Worm (Caenorhabditis elegans) whole organism, L2 larva: ENCODE measurements around the gene gldc-1.

Source experiments
- C34F6.9 ChIP-seq: fragments of 150-350 bp; optimal IDR thresholded peaks from 2 replicates; lab custom pipeline; 2014; ENCODE audit warnings: missing biosample characterization, missing genetic modification characterization
- F13H6.1 ChIP-seq: sonication (generic microtip); optimal IDR thresholded peaks from 2 replicates; lab custom pipeline; 2016; ENCODE audit warnings: missing genetic modification characterization, missing compliant biosample characterization
- Y55F3AM.14 ChIP-seq: fragments of 200-800 bp; sonication (Bioruptor generic); optimal IDR thresholded peaks from 2 replicates; lab custom pipeline; 2018; ENCODE audit warnings: mild to moderate bottlenecking, missing genetic modification characterization, missing compliant biosample characterization
- ZK546.5 ChIP-seq: sonication (generic microtip); optimal IDR thresholded peaks from 2 replicates; lab custom pipeline; 2017; ENCODE audit warnings: missing biosample characterization, missing genetic modification characterization
- alr-1 ChIP-seq: fragments of 150-350 bp; optimal IDR thresholded peaks from 2 replicates; lab custom pipeline; 2014; ENCODE audit warnings: missing biosample characterization, missing genetic modification characterization
- aly-2 ChIP-seq: fragments of 150-350 bp; optimal IDR thresholded peaks from 2 replicates; lab custom pipeline; 2014; ENCODE audit warnings: missing biosample characterization, missing genetic modification characterization
- blmp-1 ChIP-seq: sonication (generic microtip); optimal IDR thresholded peaks from 2 replicates; lab custom pipeline; 2017; ENCODE audit warnings: missing genetic modification characterization, mild to moderate bottlenecking, missing compliant biosample characterization, antibody characterized with exemption, moderate library complexity; ENCODE audit not compliant: insufficient read depth
- ceh-16 ChIP-seq: fragments of 150-350 bp; optimal IDR thresholded peaks from 2 replicates; lab custom pipeline; 2014; ENCODE audit warnings: missing biosample characterization, missing genetic modification characterization
- ceh-82 ChIP-seq: fragments of 150-350 bp; optimal IDR thresholded peaks from 2 replicates; lab custom pipeline; 2014; ENCODE audit warnings: missing biosample characterization, missing genetic modification characterization
- crh-2 ChIP-seq: sonication (generic microtip); optimal IDR thresholded peaks from 2 replicates; lab custom pipeline; 2017; ENCODE audit warnings: missing biosample characterization, missing genetic modification characterization
- dmd-4 ChIP-seq: sonication (generic microtip); optimal IDR thresholded peaks from 2 replicates; lab custom pipeline; 2017; ENCODE audit warnings: missing biosample characterization, missing genetic modification characterization
- egl-27 ChIP-seq: sonication (generic microtip); optimal IDR thresholded peaks from 3 replicates; lab custom pipeline; 2017; ENCODE audit warnings: missing biosample characterization, missing genetic modification reagents, missing genetic modification characterization
- elt-1 ChIP-seq: fragments of 150-350 bp; optimal IDR thresholded peaks from 2 replicates; lab custom pipeline; 2014; ENCODE audit warnings: missing biosample characterization, missing genetic modification characterization
- elt-3 ChIP-seq: sonication (generic microtip); optimal IDR thresholded peaks from 2 replicates; lab custom pipeline; 2017; ENCODE audit warnings: missing biosample characterization, missing genetic modification characterization
- fos-1 ChIP-seq: fragments of 150-350 bp; optimal IDR thresholded peaks from 2 replicates; lab custom pipeline; 2014; ENCODE audit warnings: missing biosample characterization, missing genetic modification characterization
- gmeb-1 ChIP-seq: fragments of 150-350 bp; optimal IDR thresholded peaks from 2 replicates; lab custom pipeline; 2014; ENCODE audit warnings: missing biosample characterization, missing genetic modification characterization
- lin-11 ChIP-seq: fragments of 150-350 bp; sonication (generic microtip); optimal IDR thresholded peaks from 2 replicates; lab custom pipeline; 2014; ENCODE audit warnings: missing biosample characterization, missing genetic modification characterization, inconsistent platforms, mixed read lengths
- lin-13 ChIP-seq: fragments of 150-350 bp; optimal IDR thresholded peaks from 2 replicates; lab custom pipeline; 2014; ENCODE audit warnings: missing biosample characterization, missing genetic modification reagents, missing genetic modification characterization
- lin-39 ChIP-seq: fragments of 150-350 bp; optimal IDR thresholded peaks from 2 replicates; lab custom pipeline; 2014; ENCODE audit warnings: missing biosample characterization, missing genetic modification reagents, missing genetic modification characterization
- mab-5 ChIP-seq: fragments of 150-350 bp; optimal IDR thresholded peaks from 2 replicates; lab custom pipeline; 2014; ENCODE audit warnings: missing biosample characterization, missing genetic modification characterization
- mdl-1 ChIP-seq, 2 experiments: fragments of 150-350 bp in 1 of 2; sonication (generic microtip) in 1 of 2; optimal IDR thresholded peaks; 2 replicates each; lab custom pipeline; 2017; ENCODE audit warnings: missing biosample characterization in 2 of 2, missing genetic modification characterization in 2 of 2
- nhr-10 ChIP-seq: sonication (generic microtip); optimal IDR thresholded peaks from 2 replicates; lab custom pipeline; 2017; ENCODE audit warnings: missing biosample characterization, missing genetic modification characterization
- nhr-12 ChIP-seq: fragments of 150-350 bp; optimal IDR thresholded peaks from 2 replicates; lab custom pipeline; 2014; ENCODE audit warnings: missing biosample characterization, missing genetic modification characterization
- nhr-129 ChIP-seq: fragments of 150-350 bp; optimal IDR thresholded peaks from 2 replicates; lab custom pipeline; 2014; ENCODE audit warnings: missing biosample characterization, missing genetic modification characterization
- nhr-21 ChIP-seq: fragments of 150-350 bp; optimal IDR thresholded peaks from 2 replicates; lab custom pipeline; 2014; ENCODE audit warnings: missing biosample characterization, missing genetic modification characterization
- nhr-23 ChIP-seq: fragments of 150-350 bp; optimal IDR thresholded peaks from 2 replicates; lab custom pipeline; 2014; ENCODE audit warnings: missing biosample characterization, missing genetic modification reagents, missing genetic modification characterization
- nhr-237 ChIP-seq: fragments of 150-350 bp; optimal IDR thresholded peaks from 2 replicates; lab custom pipeline; 2014; ENCODE audit warnings: missing biosample characterization, missing genetic modification characterization
- nhr-25 ChIP-seq: fragments of 150-350 bp; sonication (generic microtip); optimal IDR thresholded peaks from 3 replicates; lab custom pipeline; 2014; ENCODE audit warnings: missing biosample characterization, missing genetic modification characterization
- nhr-6 ChIP-seq: fragments of 150-350 bp; optimal IDR thresholded peaks from 2 replicates; lab custom pipeline; 2014; ENCODE audit warnings: missing biosample characterization, missing genetic modification characterization
- nhr-77 ChIP-seq: fragments of 150-350 bp; optimal IDR thresholded peaks from 2 replicates; lab custom pipeline; 2014; ENCODE audit warnings: missing biosample characterization, missing genetic modification characterization
- peb-1 ChIP-seq: fragments of 150-350 bp; optimal IDR thresholded peaks from 2 replicates; lab custom pipeline; 2014; ENCODE audit warnings: missing biosample characterization, missing genetic modification characterization
- sem-4 ChIP-seq: fragments of 150-350 bp; optimal IDR thresholded peaks from 2 replicates; lab custom pipeline; 2014; ENCODE audit warnings: missing biosample characterization, missing genetic modification reagents, missing genetic modification characterization
- skn-1 ChIP-seq: sonication (generic microtip); optimal IDR thresholded peaks from 2 replicates; lab custom pipeline; 2017; ENCODE audit warnings: missing biosample characterization, missing genetic modification characterization
- sma-3 ChIP-seq: sonication (generic microtip); optimal IDR thresholded peaks from 2 replicates; lab custom pipeline; 2016; ENCODE audit warnings: missing genetic modification reagents, missing genetic modification characterization, missing compliant biosample characterization
- sma-9 ChIP-seq, 2 experiments: fragments of 150-350 bp in 1 of 2; sonication (generic microtip) in 1 of 2; optimal IDR thresholded peaks; 2 replicates each; lab custom pipeline; 2014 to 2016; ENCODE audit warnings: missing genetic modification characterization in 2 of 2, mild to moderate bottlenecking in 1 of 2, missing biosample characterization in 1 of 2, missing compliant biosample characterization in 1 of 2, missing genetic modification reagents in 1 of 2, moderate library complexity in 1 of 2
- snpc-4 ChIP-seq: fragments of 150-350 bp; optimal IDR thresholded peaks from 2 replicates; lab custom pipeline; 2014; ENCODE audit warnings: missing biosample characterization, missing genetic modification characterization
- unc-55 ChIP-seq: fragments of 150-350 bp; sonication (generic microtip); optimal IDR thresholded peaks from 3 replicates; lab custom pipeline; 2014; ENCODE audit warnings: missing biosample characterization, missing genetic modification reagents, missing genetic modification characterization
- zag-1 ChIP-seq: fragments of 150-350 bp; optimal IDR thresholded peaks from 2 replicates; lab custom pipeline; 2014; ENCODE audit warnings: missing biosample characterization, missing genetic modification characterization
- ztf-1 ChIP-seq: fragments of 200-800 bp; sonication (Bioruptor generic); conservative IDR thresholded peaks from 2 replicates; pipeline ENCODE4 v1.3.6; 2022; ENCODE audit warnings: missing genetic modification characterization, missing compliant biosample characterization
- ztf-4 ChIP-seq: fragments of 150-350 bp; optimal IDR thresholded peaks from 2 replicates; lab custom pipeline; 2014; ENCODE audit warnings: missing biosample characterization, missing genetic modification characterization

Gene gldc-1

DNA sequence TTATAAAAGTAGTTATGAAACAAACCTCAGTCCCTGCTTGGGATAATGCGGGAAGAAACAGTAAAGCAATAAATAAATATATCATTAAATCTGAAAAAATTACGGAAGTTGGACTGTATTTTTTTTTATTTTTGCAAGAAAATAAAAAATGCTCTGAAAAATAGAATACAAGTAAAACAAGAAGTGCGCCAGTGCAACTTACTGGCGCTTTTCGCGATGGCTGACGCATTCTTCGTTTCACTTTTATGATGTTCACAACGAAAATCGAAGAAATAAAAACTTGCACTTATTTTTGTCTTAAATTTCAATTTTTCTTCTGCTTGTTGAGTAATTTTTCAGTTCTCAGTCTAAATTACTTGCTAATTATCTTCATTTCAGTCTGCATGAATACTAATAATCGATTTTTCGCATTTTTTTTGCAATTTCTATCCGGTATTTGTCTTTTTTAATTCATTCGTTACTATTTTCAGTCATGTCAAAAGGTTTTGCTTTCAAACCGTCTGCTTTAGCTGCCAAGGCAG is 2.5 kb upstream of the gldc-1 start, which contains the start of the genes R12C12.6 and ran-5 (continued):
- TF ChIP-seq blmp-1 (tag; lab: Kevin White, UChicago) (peak; percentile 27), snpc-4 (tag; lab: Kevin White, UChicago) (peak; percentile 53), C34F6.9 (tag; lab: Kevin White, UChicago) (peak; percentile 91), peb-1 (no peak), nhr-237 (tag; lab: Kevin White, UChicago) (no peak)

DNA sequence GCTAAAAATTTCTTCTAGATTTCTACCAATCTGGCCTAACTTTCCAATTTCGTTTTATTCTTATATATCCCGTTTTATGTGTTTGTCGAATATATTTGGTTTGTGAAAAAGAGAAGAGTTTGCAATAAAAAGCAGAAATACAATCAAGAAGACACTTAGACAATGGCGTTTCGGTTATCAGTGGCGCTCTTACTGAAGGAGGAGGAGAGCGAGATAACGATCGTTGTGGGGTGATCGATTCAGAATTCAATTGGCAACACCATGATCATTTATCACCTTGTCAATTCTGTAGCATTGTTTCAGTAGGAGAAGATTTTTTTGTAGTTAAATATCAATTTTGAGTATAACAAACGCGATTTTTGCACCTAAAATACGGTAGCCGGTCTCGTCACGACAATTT is 674 bp upstream of the gldc-1 start:
- TF ChIP-seq ztf-4 (tag; lab: Kevin White, UChicago) (no peak), snpc-4 (tag; lab: Kevin White, UChicago) (no peak), ZK546.5 (tag; lab: Kevin White, UChicago) (no peak), elt-3 (no peak), alr-1 (tag; lab: Kevin White, UChicago) (no peak), crh-2 (tag; lab: Kevin White, UChicago) (peak; percentile 54), aly-2 (no peak), sma-9 (GFP tag; optimal IDR thresholded peaks at IDR 0.05; lab: Kevin White, UChicago) (peak; percentile 59), sma-9 (tag; optimal IDR thresholded peaks at IDR 0.05; lab: Kevin White, UChicago) (no peak), gmeb-1 (tag; lab: Kevin White, UChicago) (peak; percentile 3), mdl-1 (tag; optimal IDR thresholded peaks at IDR 0.05; lab: Kevin White, UChicago) (no peak), mab-5 (tag; lab: Kevin White, UChicago) (no peak), nhr-25 (tag; lab: Kevin White, UChicago) (no peak), ceh-16 (tag; lab: Kevin White, UChicago) (no peak), nhr-6 (tag; lab: Kevin White, UChicago) (no peak), egl-27 (no peak), ceh-82 (no peak), nhr-77 (no peak), nhr-10 (tag; lab: Kevin White, UChicago) (no peak), blmp-1 (tag; lab: Kevin White, UChicago) (no peak), nhr-12 (tag; lab: Kevin White, UChicago) (no peak), F13H6.1 (tag; lab: Kevin White, UChicago) (no peak), lin-11 (tag; lab: Kevin White, UChicago) (no peak), Y55F3AM.14 (GFP tag; lab: Kevin White, UChicago) (no peak), nhr-237 (tag; lab: Kevin White, UChicago) (no peak), ztf-1 (GFP tag; lab: Robert Waterston, UW) (no peak), nhr-23 (tag; lab: Kevin White, UChicago) (no peak), nhr-21 (no peak), skn-1 (tag; lab: Kevin White, UChicago) (no peak), sem-4 (tag; lab: Kevin White, UChicago) (no peak), lin-39 (tag; lab: Kevin White, UChicago) (no peak), lin-13 (GFP tag; lab: Kevin White, UChicago) (no peak), zag-1 (tag; lab: Kevin White, UChicago) (no peak), nhr-129 (tag; lab: Kevin White, UChicago) (no peak), peb-1 (no peak), sma-3 (GFP tag; lab: Kevin White, UChicago) (peak; percentile 3), elt-1 (no peak), fos-1 (tag; lab: Kevin White, UChicago) (peak; percentile 57), dmd-4 (tag; lab: Kevin White, UChicago) (no peak)

DNA sequence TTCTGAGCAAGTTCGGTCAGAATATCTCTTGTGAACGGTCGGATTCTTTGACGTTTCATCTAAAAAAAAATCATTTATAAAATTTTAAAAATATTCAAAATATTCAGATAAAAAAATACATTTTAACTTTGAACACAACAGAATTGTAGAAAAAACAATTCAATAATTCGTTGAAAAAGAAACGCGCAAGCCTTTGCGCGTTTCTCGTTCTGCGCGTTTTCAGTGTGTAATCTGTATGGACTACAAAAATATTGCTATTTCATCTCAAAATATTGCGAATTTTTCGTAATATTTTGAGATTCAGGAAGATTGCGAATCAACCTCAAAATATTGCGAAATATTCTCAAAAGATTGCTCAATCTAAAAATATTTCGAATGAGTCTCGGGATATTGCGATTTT is 5.7 kb downstream of the gldc-1 start, which contains the start of gene R12C12.7:
R12C12.7 (minus strand) TSS at position 59 of the 400 bp plus-strand sequence.
- peak; percentile 19 for TF ChIP-seq unc-55 (GFP tag; lab: Kevin White, UChicago)
- no peak for TF ChIP-seq crh-2 (tag; lab: Kevin White, UChicago)
